Worm (Caenorhabditis elegans): ENCODE results near the gene tgt-1.

ce11 chrIV:11959573-11959972 lies at the start of gene tgt-1:
- TF ChIP-seq him-1 (tag; optimal IDR thresholded peaks at IDR 0.05), result no peak
- TF ChIP-seq dao-5 (tag; optimal IDR thresholded peaks at IDR 0.05), result no peak
